Worm (Caenorhabditis elegans) whole organism, L1 larva: ENCODE results near the gene tmed-13.

ENCODE experiments used
- C16A3.4 ChIP-seq: fragments of 150-350 bp; optimal IDR thresholded peaks from 2 replicates; lab custom pipeline; 2014; ENCODE audit warnings: missing biosample characterization, missing genetic modification characterization
- elt-3 ChIP-seq, 6 experiments: fragments of 150-350 bp in 1 of 6; sonication (generic microtip); optimal IDR thresholded peaks; 2 replicates each; lab custom pipeline; 2017 to 2018; ENCODE audit warnings: missing biosample characterization in 6 of 6, missing genetic modification characterization in 6 of 6, inconsistent platforms in 1 of 6
- grh-1 ChIP-seq: fragments of 200-800 bp; sonication (Bioruptor generic); IDR thresholded peaks from 2 replicates; pipeline ENCODE4 v1.3.6; 2022; ENCODE audit warnings: missing genetic modification reagents, missing genetic modification characterization, missing compliant biosample characterization
- mep-1 ChIP-seq: fragments of 150-350 bp; optimal IDR thresholded peaks from 2 replicates; lab custom pipeline; 2014; ENCODE audit warnings: missing biosample characterization, missing genetic modification characterization
- nhr-76 ChIP-seq: sonication (generic microtip); optimal IDR thresholded peaks from 2 replicates; lab custom pipeline; 2017; ENCODE audit warnings: missing biosample characterization, missing genetic modification characterization
- zag-1 ChIP-seq: fragments of 150-350 bp; optimal IDR thresholded peaks from 2 replicates; lab custom pipeline; 2014; ENCODE audit warnings: missing biosample characterization, missing genetic modification characterization

- TF ChIP-seq nhr-76 (tag; lab: Kevin White, UChicago) (no peak), C16A3.4 (tag; lab: Kevin White, UChicago) (no peak), zag-1 (tag; lab: Kevin White, UChicago) (no peak), grh-1 (GFP tag; lab: Robert Waterston, UW) (no peak), elt-3 (tag; optimal IDR thresholded peaks at IDR 0.05; lab: Kevin White, UChicago) (no peak), mep-1 (tag; lab: Kevin White, UChicago) (no peak)
Observed at ce11 chrIV:6487047-6487446, 15.9 kb upstream of the tmed-13 start, which contains the start of gene Y73B6BL.37.
